Fruit fly (Drosophila melanogaster): Measurements from ENCODE around the gene CG17726.

DNA sequence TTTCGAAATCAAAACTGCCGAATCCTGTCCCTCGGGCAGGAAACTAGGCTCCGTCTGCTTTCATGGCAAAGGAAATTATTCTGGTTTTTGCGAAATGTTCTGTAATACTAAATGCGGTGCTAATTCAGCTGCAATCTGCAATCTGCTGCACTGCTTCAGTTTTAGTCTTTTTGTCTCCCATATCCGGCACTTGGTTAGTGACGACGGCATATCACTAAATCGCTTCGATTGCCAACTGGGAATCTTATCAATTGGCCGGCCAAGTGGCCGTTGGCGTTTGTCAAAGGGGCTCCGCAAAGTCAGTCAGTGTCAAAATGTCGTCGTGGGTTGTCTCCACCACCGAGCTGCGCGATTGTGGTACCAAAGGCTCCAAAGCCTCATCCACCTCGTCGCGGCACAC lies 30.8 kb upstream of the CG17726 start, which contains the start of gene CG18577:
- no peak for TF ChIP-seq CG6689 (GFP tag; IDR thresholded peaks at IDR 0.05)
- no peak for TF ChIP-seq Optix (GFP tag; IDR thresholded peaks at IDR 0.05)
- no peak for TF ChIP-seq CG14965 (GFP tag; optimal IDR thresholded peaks at IDR 0.05; ENCODE audit: borderline replicate concordance)
- no peak for TF ChIP-seq wor (GFP tag; IDR thresholded peaks at IDR 0.05)
- TF ChIP-seq bigmax (GFP tag; optimal IDR thresholded peaks at IDR 0.05) = no peak
- TF ChIP-seq Sox100B (GFP tag; optimal IDR thresholded peaks at IDR 0.05) = no peak
- TF ChIP-seq CG34224 (GFP tag; IDR thresholded peaks at IDR 0.05; ENCODE audit: partially characterized antibody) = no peak
- no peak for TF ChIP-seq ab (GFP tag; optimal IDR thresholded peaks at IDR 0.05)
- no peak for TF ChIP-seq bbx (GFP tag; IDR thresholded peaks at IDR 0.05; ENCODE audit: partially characterized antibody)
- TF ChIP-seq CG7839 (tag; optimal IDR thresholded peaks at IDR 0.05) = no peak
- no peak for TF ChIP-seq CG33557 (GFP tag; optimal IDR thresholded peaks at IDR 0.05)

Data from whole organism, embryonic.